Worm (Caenorhabditis elegans) whole organism, L1 larva: ENCODE measurements around the gene ZC178.2.

Experiments
- ama-1 ChIP-seq: fragments of 150-350 bp; optimal IDR thresholded peaks from 2 replicates; lab custom pipeline; 2014
- fkh-10 ChIP-seq: sonication (generic microtip); optimal IDR thresholded peaks from 2 replicates; lab custom pipeline; 2017; ENCODE audit warnings: missing biosample characterization, missing genetic modification reagents, missing genetic modification characterization
- mdl-1 ChIP-seq, 2 experiments: fragments of 150-350 bp; optimal IDR thresholded peaks; 2 replicates each; lab custom pipeline; 2014 to 2017; ENCODE audit warnings: missing biosample characterization in 2 of 2, missing genetic modification characterization in 2 of 2, inconsistent platforms in 1 of 2
- zag-1 ChIP-seq: fragments of 150-350 bp; optimal IDR thresholded peaks from 2 replicates; lab custom pipeline; 2014; ENCODE audit warnings: missing biosample characterization, missing genetic modification characterization

ce11 chrV:8745858-8746257 is 34.0 kb upstream of the ZC178.2 start, which contains the start of gene B0507.6:
- TF ChIP-seq ama-1 (lab: Kevin White, UChicago): no peak
- TF ChIP-seq fkh-10 (GFP tag; lab: Kevin White, UChicago): no peak
- no peak for TF ChIP-seq mdl-1 (tag; optimal IDR thresholded peaks at IDR 0.05; lab: Kevin White, UChicago)
- no peak for TF ChIP-seq zag-1 (tag; lab: Kevin White, UChicago)
